Fruit fly (Drosophila melanogaster): Measurements from ENCODE around the gene CG10479.

Gene CG10479

dm6 chr3L:5983593-5984225, 7.9 kb upstream of the CG10479 start (continued):
- no peak for TF ChIP-seq gsb-n (tag; optimal IDR thresholded peaks at IDR 0.05)
- TF ChIP-seq CG2202 (tag; optimal IDR thresholded peaks at IDR 0.05), result no peak
- no peak for TF ChIP-seq CG4424 (GFP tag; optimal IDR thresholded peaks at IDR 0.05)
- no peak for TF ChIP-seq CG3065 (GFP tag; optimal IDR thresholded peaks at IDR 0.05)
- TF ChIP-seq CrebB (tag; optimal IDR thresholded peaks at IDR 0.05), result no peak
- no peak for TF ChIP-seq CG12155 (GFP tag; optimal IDR thresholded peaks at IDR 0.05)
- TF ChIP-seq yki (optimal IDR thresholded peaks at IDR 0.05), result no peak

dm6 chr3L:5982921-5983546, 7.2 kb upstream of the CG10479 start:
- no peak for TF ChIP-seq dimm (GFP tag; IDR thresholded peaks at IDR 0.05)
- no peak for TF ChIP-seq CG10959 (GFP tag; IDR thresholded peaks at IDR 0.05)
- no peak for TF ChIP-seq CG3995 (GFP tag; optimal IDR thresholded peaks at IDR 0.05)
- no peak for TF ChIP-seq CG3847 (GFP tag; IDR thresholded peaks at IDR 0.05)
- TF ChIP-seq pfk (GFP tag; optimal IDR thresholded peaks at IDR 0.05), result no peak
- no peak for TF ChIP-seq luna (GFP tag; optimal IDR thresholded peaks at IDR 0.05)
- peak in 1 of 2 experiments; percentile 78 for TF ChIP-seq tll (GFP tag; optimal IDR thresholded peaks at IDR 0.05)
- peak; percentile 98 for TF ChIP-seq D (optimal IDR thresholded peaks at IDR 0.05)
- no peak for TF ChIP-seq D (GFP tag; optimal IDR thresholded peaks at IDR 0.05)
- TF ChIP-seq zen (tag; optimal IDR thresholded peaks at IDR 0.05), result peak; percentile 99
- TF ChIP-seq unc-4 (GFP tag; IDR thresholded peaks at IDR 0.05; ENCODE audit: partially characterized antibody), result no peak
- TF ChIP-seq cad (GFP tag; optimal IDR thresholded peaks at IDR 0.05), result peak; percentile 53
- TF ChIP-seq dan (GFP tag; IDR thresholded peaks at IDR 0.05), result no peak
- no peak for TF ChIP-seq GATAe (GFP tag; conservative IDR thresholded peaks at IDR 0.05)
- no peak for TF ChIP-seq lab (GFP tag; optimal IDR thresholded peaks at IDR 0.05)

- TF ChIP-seq Fer1 (GFP tag; optimal IDR thresholded peaks at IDR 0.05) (no peak), Max (GFP tag; optimal IDR thresholded peaks at IDR 0.05) (no peak), run (tag; optimal IDR thresholded peaks at IDR 0.05) (peak; percentile 26), ken (GFP tag; IDR thresholded peaks at IDR 0.05) (no peak), CG2199 (GFP tag; IDR thresholded peaks at IDR 0.05) (peak; percentile 67; the same call in 2 of the 3 replicates), Atf-2 (GFP tag; optimal IDR thresholded peaks at IDR 0.05) (no peak), CG32532 (GFP tag; IDR thresholded peaks at IDR 0.05) (no peak), vvl (GFP tag; IDR thresholded peaks at IDR 0.05) (peak; percentile 55; the same call in 1 of the 2 replicates), CG31365 (tag; optimal IDR thresholded peaks at IDR 0.05) (no peak), CG4854 (GFP tag; optimal IDR thresholded peaks at IDR 0.05) (no peak), Bdp1 (GFP tag; optimal IDR thresholded peaks at IDR 0.05) (no peak), Fer2 (tag; optimal IDR thresholded peaks at IDR 0.05) (no peak), Chrac-16 (GFP tag; optimal IDR thresholded peaks at IDR 0.05) (no peak), CG5953 (GFP tag; IDR thresholded peaks at IDR 0.05) (no peak), esg (GFP tag; conservative IDR thresholded peaks at IDR 0.05) (no peak), CG10462 (GFP tag; optimal IDR thresholded peaks at IDR 0.05) (no peak), CG8388 (GFP tag; optimal IDR thresholded peaks at IDR 0.05) (no peak), Ets65A (GFP tag) (no peak), crol (GFP tag; IDR thresholded peaks at IDR 0.05) (no peak), Atf6 (GFP tag; IDR thresholded peaks at IDR 0.05) (no peak), abd-A (tag; optimal IDR thresholded peaks at IDR 0.05) (peak; percentile 25), mirr (GFP tag; optimal IDR thresholded peaks at IDR 0.05) (no peak), CG10979 (tag; optimal IDR thresholded peaks at IDR 0.05) (no peak), nerfin-2 (GFP tag; IDR thresholded peaks at IDR 0.05; ENCODE audit: partially characterized antibody) (no peak), HLH4C (GFP tag; IDR thresholded peaks at IDR 0.05; ENCODE audit: partially characterized antibody) (no peak)
These were observed 4.9 kb upstream of the CG10479 start for dm6 chr3L:5980552-5981351.

Measured in whole organism, embryonic.